Fruit fly (Drosophila melanogaster): ENCODE data around the gene CG1677.
A peak's percentile ranks its signal among the peaks of the same experiment; 100 is the strongest.

CG1677 gene

dm6 chrX:7335524-7335991 is 70.0 kb downstream of the CG1677 start (continued):
- peak; percentile 81 for TF ChIP-seq HLH106 (tag; optimal IDR thresholded peaks at IDR 0.05)
- no peak for TF ChIP-seq jim (GFP tag; optimal IDR thresholded peaks at IDR 0.05)
- no peak for TF ChIP-seq Vsx2 (GFP tag; optimal IDR thresholded peaks at IDR 0.05; ENCODE audit: partially characterized antibody)
- TF ChIP-seq Dfd (GFP tag; optimal IDR thresholded peaks at IDR 0.05): no peak

dm6 chrX:7334801-7335176 is 70.8 kb downstream of the CG1677 start:
- TF ChIP-seq lola (GFP tag; optimal IDR thresholded peaks at IDR 0.05) (no peak), jim (GFP tag; optimal IDR thresholded peaks at IDR 0.05) (no peak), Hr78 (GFP tag; optimal IDR thresholded peaks at IDR 0.05) (no peak), Dfd (GFP tag; optimal IDR thresholded peaks at IDR 0.05) (no peak), sv (GFP tag; optimal IDR thresholded peaks at IDR 0.05) (peak; percentile 26), CrebA (GFP tag; optimal IDR thresholded peaks at IDR 0.05; ENCODE audit: borderline replicate concordance) (no peak), ey (GFP tag; optimal IDR thresholded peaks at IDR 0.05) (no peak), fru (GFP tag; optimal IDR thresholded peaks at IDR 0.05) (no peak), HLH106 (tag; optimal IDR thresholded peaks at IDR 0.05) (peak; percentile 41), h (GFP tag; optimal IDR thresholded peaks at IDR 0.05) (no peak), Vsx2 (GFP tag; optimal IDR thresholded peaks at IDR 0.05; ENCODE audit: partially characterized antibody) (no peak), Sp1 (GFP tag; optimal IDR thresholded peaks at IDR 0.05) (peak; percentile 35), CG9705 (GFP tag; optimal IDR thresholded peaks at IDR 0.05) (no peak), GATAd (GFP tag; optimal IDR thresholded peaks at IDR 0.05) (no peak), foxo (GFP tag; optimal IDR thresholded peaks at IDR 0.05) (no peak), Hnf4 (GFP tag; optimal IDR thresholded peaks at IDR 0.05) (no peak), psq (GFP tag; optimal IDR thresholded peaks at IDR 0.05) (no peak), dmrt93B (GFP tag; optimal IDR thresholded peaks at IDR 0.05) (no peak), tai (GFP tag; optimal IDR thresholded peaks at IDR 0.05) (no peak), usp (GFP tag; optimal IDR thresholded peaks at IDR 0.05) (no peak), Myc (optimal IDR thresholded peaks at IDR 0.05) (no peak)

dm6 chrX:7333858-7334800 is 71.5 kb downstream of the CG1677 start:
- TF ChIP-seq Sp1 (GFP tag; optimal IDR thresholded peaks at IDR 0.05) (peak; percentile 38), br (GFP tag; optimal IDR thresholded peaks at IDR 0.05) (peak; percentile 54), h (GFP tag; optimal IDR thresholded peaks at IDR 0.05) (peak; percentile 59), sv (GFP tag; optimal IDR thresholded peaks at IDR 0.05) (no peak), OdsH (GFP tag; optimal IDR thresholded peaks at IDR 0.05) (peak; percentile 21), N (GFP tag; optimal IDR thresholded peaks at IDR 0.05) (no peak), ey (GFP tag; optimal IDR thresholded peaks at IDR 0.05) (peak; percentile 19), tai (GFP tag; optimal IDR thresholded peaks at IDR 0.05) (no peak), brk (GFP tag; optimal IDR thresholded peaks at IDR 0.05) (peak; percentile 50), psq (GFP tag; optimal IDR thresholded peaks at IDR 0.05) (peak; percentile 16), Hr78 (GFP tag; optimal IDR thresholded peaks at IDR 0.05) (no peak), woc (GFP tag; optimal IDR thresholded peaks at IDR 0.05) (peak; percentile 29), fru (GFP tag; optimal IDR thresholded peaks at IDR 0.05) (peak; percentile 48), dmrt93B (GFP tag; optimal IDR thresholded peaks at IDR 0.05) (peak; percentile 2), rgr (GFP tag; optimal IDR thresholded peaks at IDR 0.05) (peak; percentile 46), Hnf4 (GFP tag; optimal IDR thresholded peaks at IDR 0.05) (peak; percentile 12), foxo (GFP tag; optimal IDR thresholded peaks at IDR 0.05) (peak in 1 of 2 experiments; percentile 56)

- TF ChIP-seq h (GFP tag; optimal IDR thresholded peaks at IDR 0.05) (no peak), GATAd (GFP tag; optimal IDR thresholded peaks at IDR 0.05) (no peak), foxo (GFP tag; optimal IDR thresholded peaks at IDR 0.05) (no peak), OdsH (GFP tag; optimal IDR thresholded peaks at IDR 0.05) (no peak), tai (GFP tag; optimal IDR thresholded peaks at IDR 0.05) (no peak), fru (GFP tag; optimal IDR thresholded peaks at IDR 0.05) (no peak), ey (GFP tag; optimal IDR thresholded peaks at IDR 0.05) (no peak), Sp1 (GFP tag; optimal IDR thresholded peaks at IDR 0.05) (no peak), dl (GFP tag; optimal IDR thresholded peaks at IDR 0.05; ENCODE audit: insufficient read depth in 1 of 2, partially characterized antibody in 2 of 2) (no peak), psq (GFP tag; optimal IDR thresholded peaks at IDR 0.05) (no peak), Myc (optimal IDR thresholded peaks at IDR 0.05) (no peak)
Measured at dm6 chrX:7333298-7333743, 72.3 kb downstream of the CG1677 start.

- TF ChIP-seq psq (GFP tag; optimal IDR thresholded peaks at IDR 0.05): no peak
- TF ChIP-seq br (GFP tag; optimal IDR thresholded peaks at IDR 0.05): no peak
- TF ChIP-seq sv (GFP tag; optimal IDR thresholded peaks at IDR 0.05): peak; percentile 36
- peak in 1 of 2 experiments; percentile 1 for TF ChIP-seq foxo (GFP tag; optimal IDR thresholded peaks at IDR 0.05)
- TF ChIP-seq HLH106 (tag; optimal IDR thresholded peaks at IDR 0.05): no peak
- no peak for TF ChIP-seq CG9705 (GFP tag; optimal IDR thresholded peaks at IDR 0.05)
- no peak for TF ChIP-seq Dif (GFP tag; optimal IDR thresholded peaks at IDR 0.05; ENCODE audit: partially characterized antibody)
- TF ChIP-seq Sp1 (GFP tag; optimal IDR thresholded peaks at IDR 0.05): no peak
- no peak for TF ChIP-seq tai (GFP tag; optimal IDR thresholded peaks at IDR 0.05)
- peak; percentile 14 for TF ChIP-seq fru (GFP tag; optimal IDR thresholded peaks at IDR 0.05)
- TF ChIP-seq jim (GFP tag; optimal IDR thresholded peaks at IDR 0.05): no peak
- no peak for TF ChIP-seq N (GFP tag; optimal IDR thresholded peaks at IDR 0.05)
- TF ChIP-seq brk (GFP tag; optimal IDR thresholded peaks at IDR 0.05): no peak
- no peak for TF ChIP-seq OdsH (GFP tag; optimal IDR thresholded peaks at IDR 0.05)
- TF ChIP-seq dmrt93B (GFP tag; optimal IDR thresholded peaks at IDR 0.05): no peak
- TF ChIP-seq GATAd (GFP tag; optimal IDR thresholded peaks at IDR 0.05): no peak
Measured at dm6 chrX:7332493-7332892, 73.1 kb downstream of the CG1677 start.

Measured in whole organism, wandering third instar larva.